Fruit fly (Drosophila melanogaster): ENCODE measurements around the gene CG1146.

Gene CG1146

DNA sequence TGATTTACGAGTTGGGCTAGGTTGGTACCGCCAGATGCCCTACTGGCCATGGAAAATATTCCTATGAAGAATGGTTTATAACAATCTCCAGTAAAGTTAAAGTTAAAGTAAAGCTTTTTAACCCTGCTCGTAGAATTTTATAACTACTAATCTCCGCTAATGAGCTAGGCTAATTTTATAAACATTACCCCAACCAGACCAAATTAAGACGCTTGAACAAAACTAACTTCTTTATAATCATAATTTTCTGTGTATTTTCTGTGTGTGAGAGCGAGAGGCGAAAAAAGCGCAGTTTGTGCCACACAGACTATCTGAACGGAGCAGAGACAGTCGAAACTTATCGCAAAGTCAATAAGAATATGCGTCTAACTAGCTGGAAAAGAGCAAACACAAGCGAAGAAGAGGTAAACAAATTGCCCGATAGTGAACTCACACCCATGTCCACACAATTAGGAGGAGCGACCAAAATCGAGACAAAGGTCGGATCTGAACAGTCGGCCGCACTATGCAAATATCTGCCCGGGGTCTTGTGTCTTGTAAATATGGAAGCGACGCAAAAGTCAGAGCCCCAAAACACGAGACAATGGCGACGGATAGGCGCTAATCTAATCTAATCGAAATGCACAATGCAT is 48.5 kb downstream of the CG1146 start (continued):
- TF ChIP-seq Atf3 (GFP tag; optimal IDR thresholded peaks at IDR 0.05) (peak; percentile 32), sisA (GFP tag; IDR thresholded peaks at IDR 0.05) (no peak), CG16863 (GFP tag; optimal IDR thresholded peaks at IDR 0.05) (peak; percentile 43), CG15011 (GFP tag; optimal IDR thresholded peaks at IDR 0.05) (peak; percentile 72), ttk (GFP tag; IDR thresholded peaks at IDR 0.05) (peak; percentile 51; the same call in 1 of the 2 replicates), CG12744 (GFP tag; optimal IDR thresholded peaks at IDR 0.05) (no peak), CG16813 (GFP tag; IDR thresholded peaks at IDR 0.05; ENCODE audit: partially characterized antibody) (no peak), CG2875 (GFP tag; optimal IDR thresholded peaks at IDR 0.05) (peak; percentile 86), bbx (GFP tag; IDR thresholded peaks at IDR 0.05; ENCODE audit: partially characterized antibody) (no peak), pum (GFP tag; optimal IDR thresholded peaks at IDR 0.05) (no peak), CG2199 (GFP tag; IDR thresholded peaks at IDR 0.05) (no peak), CG7987 (GFP tag; optimal IDR thresholded peaks at IDR 0.05) (peak; percentile 88), CG9727 (GFP tag; optimal IDR thresholded peaks at IDR 0.05) (peak; percentile 82), fru (optimal IDR thresholded peaks at IDR 0.05) (no peak), CG4282 (GFP tag; optimal IDR thresholded peaks at IDR 0.05) (no peak), MBD-R2 (GFP tag; IDR thresholded peaks at IDR 0.05) (peak; percentile 25; the same call in 1 of the 2 replicates), HLH54F (GFP tag; optimal IDR thresholded peaks at IDR 0.05) (no peak), lab (GFP tag; optimal IDR thresholded peaks at IDR 0.05) (peak; percentile 91), CG34376 (GFP tag; optimal IDR thresholded peaks at IDR 0.05) (peak; percentile 33), CG13123 (GFP tag; optimal IDR thresholded peaks at IDR 0.05) (peak; percentile 60), danr (GFP tag; IDR thresholded peaks at IDR 0.05) (no peak), Jarid2 (GFP tag; optimal IDR thresholded peaks at IDR 0.05) (peak; percentile 69), Opbp (GFP tag; IDR thresholded peaks at IDR 0.05; ENCODE audit: partially characterized antibody) (no peak), BtbVII (GFP tag; optimal IDR thresholded peaks at IDR 0.05) (peak; percentile 88), hbn (GFP tag; IDR thresholded peaks at IDR 0.05; ENCODE audit: partially characterized antibody) (no peak), CG6654 (GFP tag; optimal IDR thresholded peaks at IDR 0.05) (no peak), CG13287 (GFP tag; IDR thresholded peaks at IDR 0.05; ENCODE audit: partially characterized antibody) (no peak), bsh (GFP tag; optimal IDR thresholded peaks at IDR 0.05) (peak in 1 of 2 experiments; percentile 67), Gsc (GFP tag; IDR thresholded peaks at IDR 0.05) (no peak), Ssrp (tag; optimal IDR thresholded peaks at IDR 0.05) (no peak), CG10654 (GFP tag; optimal IDR thresholded peaks at IDR 0.05) (peak; percentile 62), Adf1 (GFP tag; IDR thresholded peaks at IDR 0.05) (peak; percentile 15; the same call in 1 of the 2 replicates), CG11085 (GFP tag; IDR thresholded peaks at IDR 0.05) (peak; percentile 41; the same call in 1 of the 2 replicates), mld (GFP tag; IDR thresholded peaks at IDR 0.05; ENCODE audit: partially characterized antibody) (no peak), cas (GFP tag; IDR thresholded peaks at IDR 0.05) (no peak), CG4328 (GFP tag; optimal IDR thresholded peaks at IDR 0.05) (peak; percentile 81), ranshi (GFP tag; IDR thresholded peaks at IDR 0.05) (peak; percentile 38), Sry-β (GFP tag; optimal IDR thresholded peaks at IDR 0.05) (peak; percentile 58), h (optimal IDR thresholded peaks at IDR 0.05) (no peak), CG7839 (tag; optimal IDR thresholded peaks at IDR 0.05) (peak; percentile 47), sob (GFP tag; IDR thresholded peaks at IDR 0.05) (peak; percentile 81), Pdp1 (GFP tag; optimal IDR thresholded peaks at IDR 0.05) (peak; percentile 10 to 58), wek (GFP tag; optimal IDR thresholded peaks at IDR 0.05) (peak; percentile 85), vvl (GFP tag; IDR thresholded peaks at IDR 0.05) (peak; percentile 67), CG6813 (GFP tag; optimal IDR thresholded peaks at IDR 0.05) (peak; percentile 94), Hey (tag; optimal IDR thresholded peaks at IDR 0.05) (peak; percentile 57), ssp (GFP tag; IDR thresholded peaks at IDR 0.05) (no peak), CG4707 (GFP tag; optimal IDR thresholded peaks at IDR 0.05) (peak; percentile 70), amos (GFP tag; IDR thresholded peaks at IDR 0.05; ENCODE audit: partially characterized antibody) (no peak)
